Fruit fly (Drosophila melanogaster) whole organism, embryonic: Measurements from ENCODE around the gene Cpr73D.

ENCODE experiments used
- CG10979 ChIP-seq: fragments of 200-800 bp; sonication (Bioruptor generic); optimal IDR thresholded peaks from 2 replicates; lab custom pipeline; 2018; ENCODE audit warnings: missing biosample characterization, mild to moderate bottlenecking, missing genetic modification characterization, moderate library complexity
- CG11085 ChIP-seq: fragments of 200-800 bp; sonication (Bioruptor generic); IDR thresholded peaks from 2 replicates; pipeline ENCODE4 v1.3.6; 2022; ENCODE audit warnings: missing biosample characterization, missing genetic modification characterization
- CG11504 ChIP-seq: fragments of 200-800 bp; sonication (Bioruptor generic); optimal IDR thresholded peaks from 3 replicates; lab custom pipeline; 2019; ENCODE audit warnings: missing biosample characterization, mild to moderate bottlenecking, missing genetic modification characterization, moderate library complexity
- CG12155 ChIP-seq: fragments of 200-800 bp; sonication (Bioruptor generic); optimal IDR thresholded peaks from 3 replicates; lab custom pipeline; 2016; ENCODE audit warnings: missing biosample characterization, missing genetic modification characterization
- CG13424 ChIP-seq: fragments of 200-800 bp; sonication (Bioruptor generic); optimal IDR thresholded peaks from 2 replicates; lab custom pipeline; 2019; ENCODE audit warnings: missing biosample characterization, mild to moderate bottlenecking, missing genetic modification characterization, moderate library complexity
- CG13624 ChIP-seq: fragments of 200-800 bp; sonication (Bioruptor generic); optimal IDR thresholded peaks from 2 replicates; lab custom pipeline; 2016; ENCODE audit warnings: missing biosample characterization, missing genetic modification characterization
- CG13894 ChIP-seq: fragments of 200-800 bp; sonication (Bioruptor generic); optimal IDR thresholded peaks from 3 replicates; lab custom pipeline; 2018; ENCODE audit warnings: missing biosample characterization, mild to moderate bottlenecking, missing genetic modification characterization, moderate library complexity
- CG31441 ChIP-seq: fragments of 200-800 bp; sonication (Bioruptor generic); IDR thresholded peaks from 2 replicates; pipeline ENCODE4 v1.3.6; 2022; ENCODE audit warnings: missing biosample characterization, missing genetic modification characterization
- CG9797 ChIP-seq: fragments of 200-800 bp; sonication (Bioruptor generic); optimal IDR thresholded peaks from 3 replicates; lab custom pipeline; 2018; ENCODE audit warnings: missing biosample characterization, mild to moderate bottlenecking, missing genetic modification characterization
- CG9932 ChIP-seq: fragments of 200-800 bp; sonication (Bioruptor generic); IDR thresholded peaks from 2 replicates; pipeline ENCODE4 v1.3.6; 2022; ENCODE audit warnings: missing biosample characterization, missing genetic modification characterization
- Doc2 ChIP-seq: fragments of 200-800 bp; sonication (Bioruptor generic); IDR thresholded peaks from 2 replicates; pipeline ENCODE4 v1.3.6; 2022; ENCODE audit warnings: missing biosample characterization, missing genetic modification characterization
- Fer2 ChIP-seq: fragments of 200-800 bp; sonication (Bioruptor generic); optimal IDR thresholded peaks from 2 replicates; lab custom pipeline; 2018; ENCODE audit warnings: missing biosample characterization, mild to moderate bottlenecking, missing genetic modification characterization, moderate library complexity
- HHEX ChIP-seq: fragments of 200-800 bp; sonication (Bioruptor generic); optimal IDR thresholded peaks from 3 replicates; lab custom pipeline; 2017; ENCODE audit warnings: missing biosample characterization, mild to moderate bottlenecking, missing genetic modification characterization, missing genetic modification reagents
- Jarid2 ChIP-seq: fragments of 200-800 bp; sonication (Bioruptor generic); optimal IDR thresholded peaks from 3 replicates; lab custom pipeline; 2017; ENCODE audit warnings: mild to moderate bottlenecking, missing biosample characterization, missing genetic modification reagents, missing genetic modification characterization
- NC2α ChIP-seq: fragments of 200-800 bp; sonication (Bioruptor generic); optimal IDR thresholded peaks from 2 replicates; lab custom pipeline; 2016; ENCODE audit warnings: missing biosample characterization, missing genetic modification characterization
- Nf-YA ChIP-seq: fragments of 200-800 bp; sonication (Bioruptor generic); IDR thresholded peaks from 2 replicates; pipeline ENCODE4 v1.3.6; 2022; ENCODE audit warnings: missing biosample characterization, missing genetic modification characterization
- Oli ChIP-seq: fragments of 200-800 bp; sonication (Bioruptor generic); optimal IDR thresholded peaks from 2 replicates; lab custom pipeline; 2018; ENCODE audit warnings: missing biosample characterization, mild to moderate bottlenecking, missing genetic modification characterization, moderate library complexity
- Rx ChIP-seq: fragments of 200-800 bp; sonication (Bioruptor generic); IDR thresholded peaks from 2 replicates; pipeline ENCODE4 v1.3.6; 2022; ENCODE audit warnings: missing biosample characterization, missing genetic modification characterization
- Tbp ChIP-seq: fragments of >200 bp; optimal IDR thresholded peaks from 2 replicates; lab custom pipeline; 2018; ENCODE audit warnings: missing biosample characterization, missing genetic modification characterization
- btn ChIP-seq: fragments of 200-800 bp; sonication (Bioruptor generic); optimal IDR thresholded peaks from 2 replicates; lab custom pipeline; 2016; ENCODE audit warnings: missing biosample characterization, missing genetic modification characterization
- corto ChIP-seq: fragments of 200-800 bp; sonication (Bioruptor generic); optimal IDR thresholded peaks from 2 replicates; lab custom pipeline; 2016; ENCODE audit warnings: missing biosample characterization, mild to moderate bottlenecking, missing genetic modification characterization, moderate library complexity
- danr ChIP-seq: fragments of 200-800 bp; sonication (Bioruptor generic); IDR thresholded peaks from 2 replicates; pipeline ENCODE4 v1.3.6; 2022; ENCODE audit warnings: missing biosample characterization, missing genetic modification characterization
- fd96Cb ChIP-seq: fragments of 200-800 bp; sonication (Bioruptor generic); optimal IDR thresholded peaks from 2 replicates; lab custom pipeline; 2018; ENCODE audit warnings: missing biosample characterization, mild to moderate bottlenecking, missing genetic modification characterization, moderate library complexity
- gcm ChIP-seq: fragments of 200-800 bp; sonication (Bioruptor generic); optimal IDR thresholded peaks from 2 replicates; lab custom pipeline; 2019; ENCODE audit warnings: missing biosample characterization, mild to moderate bottlenecking, missing genetic modification characterization, moderate library complexity
- grn ChIP-seq: fragments of 200-800 bp; sonication (Bioruptor generic); optimal IDR thresholded peaks from 3 replicates; lab custom pipeline; 2017; ENCODE audit warnings: missing biosample characterization, missing genetic modification characterization
- gro ChIP-seq: fragments of 200-800 bp; sonication (Bioruptor generic); optimal IDR thresholded peaks from 2 replicates; lab custom pipeline; 2016; ENCODE audit warnings: missing biosample characterization, missing genetic modification characterization
- hb ChIP-seq: fragments of 200-800 bp; sonication (Bioruptor generic); IDR thresholded peaks from 3 replicates; pipeline ENCODE4 v1.3.6; 2022; ENCODE audit warnings: missing biosample characterization, missing genetic modification characterization; ENCODE audit not compliant: partially characterized antibody
- hth ChIP-seq: fragments of >200 bp; optimal IDR thresholded peaks from 2 replicates; lab custom pipeline; 2017; ENCODE audit warnings: inconsistent platforms
- jigr1 ChIP-seq: fragments of 200-800 bp; sonication (Bioruptor generic); IDR thresholded peaks from 3 replicates; pipeline ENCODE4 v1.3.6; 2022; ENCODE audit warnings: missing biosample characterization, missing genetic modification characterization
- kah ChIP-seq: fragments of 200-800 bp; sonication (Bioruptor generic); optimal IDR thresholded peaks from 2 replicates; lab custom pipeline; 2018; ENCODE audit warnings: missing biosample characterization, mild to moderate bottlenecking, missing genetic modification characterization
- klu ChIP-seq: fragments of 200-800 bp; sonication (Bioruptor generic); IDR thresholded peaks from 2 replicates; pipeline ENCODE4 v1.3.6; 2022; ENCODE audit warnings: missing biosample characterization, missing genetic modification characterization
- lbe ChIP-seq: fragments of 200-800 bp; sonication (Bioruptor generic); optimal IDR thresholded peaks from 2 replicates; lab custom pipeline; 2016; ENCODE audit warnings: missing biosample characterization, mild to moderate bottlenecking, missing genetic modification characterization
- lola ChIP-seq, 3 experiments: fragments of >200 bp in 2 of 3; fragments of 200-800 bp in 1 of 3; sonication (Bioruptor generic) in 1 of 3; optimal IDR thresholded peaks; 2 replicates each; lab custom pipeline; 2017 to 2019; ENCODE audit warnings: missing biosample characterization in 3 of 3, missing genetic modification characterization in 3 of 3, mild to moderate bottlenecking in 1 of 3, moderate library complexity in 1 of 3
- nerfin-1 ChIP-seq: fragments of 200-800 bp; sonication (Bioruptor generic); optimal IDR thresholded peaks from 3 replicates; lab custom pipeline; 2019; ENCODE audit warnings: missing biosample characterization, mild to moderate bottlenecking, missing genetic modification characterization, moderate library complexity
- nmo ChIP-seq: fragments of 200-800 bp; sonication (Bioruptor generic); optimal IDR thresholded peaks from 2 replicates; lab custom pipeline; 2018; ENCODE audit warnings: missing biosample characterization, mild to moderate bottlenecking, missing genetic modification characterization, moderate library complexity
- nom ChIP-seq: fragments of 200-800 bp; sonication (Bioruptor generic); optimal IDR thresholded peaks from 2 replicates; lab custom pipeline; 2017; ENCODE audit warnings: missing biosample characterization, missing genetic modification characterization, mild to moderate bottlenecking, moderate library complexity, missing genetic modification reagents
- pb ChIP-seq: fragments of 200-800 bp; sonication (Bioruptor generic); optimal IDR thresholded peaks from 3 replicates; lab custom pipeline; 2016; ENCODE audit warnings: missing biosample characterization, missing genetic modification characterization
- peb ChIP-seq: fragments of 200-800 bp; sonication (Bioruptor generic); IDR thresholded peaks from 2 replicates; pipeline ENCODE4 v1.3.6; 2022; ENCODE audit warnings: missing biosample characterization, missing genetic modification characterization
- rib ChIP-seq: fragments of 200-800 bp; sonication (Bioruptor generic); IDR thresholded peaks from 2 replicates; pipeline ENCODE4 v1.3.6; 2022; ENCODE audit warnings: missing biosample characterization, missing genetic modification characterization
- salm ChIP-seq: fragments of 200-800 bp; sonication (Bioruptor generic); optimal IDR thresholded peaks from 2 replicates; lab custom pipeline; 2018; ENCODE audit warnings: missing biosample characterization, mild to moderate bottlenecking, missing genetic modification characterization
- sd ChIP-seq: fragments of 200-800 bp; sonication (Bioruptor generic); optimal IDR thresholded peaks from 3 replicates; lab custom pipeline; 2018; ENCODE audit warnings: missing biosample characterization, mild to moderate bottlenecking, missing genetic modification characterization, moderate library complexity
- shn ChIP-seq: fragments of 200-800 bp; sonication (Bioruptor generic); optimal IDR thresholded peaks from 3 replicates; lab custom pipeline; 2016; ENCODE audit warnings: missing biosample characterization, missing genetic modification characterization
- ttk ChIP-seq: fragments of 200-800 bp; sonication (Bioruptor generic); IDR thresholded peaks from 2 replicates; pipeline ENCODE4 v2.1.2; 2022; ENCODE audit warnings: missing biosample characterization, missing genetic modification characterization
- vnd ChIP-seq: fragments of 200-800 bp; sonication (Bioruptor generic); IDR thresholded peaks from 3 replicates; pipeline ENCODE4 v1.3.6; 2022; ENCODE audit warnings: missing biosample characterization, missing genetic modification characterization; ENCODE audit not compliant: partially characterized antibody

The Cpr73D gene

DNA sequence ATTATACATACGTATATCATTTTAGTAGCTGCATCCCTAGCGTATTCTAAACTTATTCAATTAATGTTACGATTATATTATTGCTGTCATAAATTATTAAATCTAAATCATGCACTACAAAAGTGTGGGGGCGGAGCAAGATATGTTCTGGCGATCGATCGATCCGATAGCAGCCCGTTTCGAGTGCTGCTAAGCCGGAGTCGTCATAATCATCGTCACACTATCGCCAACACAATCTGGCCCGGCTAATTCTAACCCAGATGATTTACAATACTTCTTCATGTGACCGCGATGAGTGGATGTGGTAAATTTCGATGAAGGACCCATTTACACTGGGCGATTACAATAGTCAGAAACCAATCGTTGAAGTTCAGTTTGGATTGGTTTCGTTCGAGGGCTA is 37.3 kb upstream of the Cpr73D start (continued):
- no peak for TF ChIP-seq fd96Cb (tag; lab: Kevin White, UChicago)
- TF ChIP-seq gcm = no peak
- no peak for TF ChIP-seq lola (GFP tag; optimal IDR thresholded peaks at IDR 0.05; lab: Kevin White, UChicago)
- TF ChIP-seq jigr1 = no peak
- TF ChIP-seq NC2α (GFP tag; lab: Kevin White, UChicago) = no peak
- TF ChIP-seq Oli = no peak
- TF ChIP-seq shn (GFP tag; lab: Kevin White, UChicago) = no peak
- no peak for TF ChIP-seq klu (GFP tag; lab: Robert Waterston, UW)
- no peak for TF ChIP-seq nerfin-1 (tag; lab: Kevin White, UChicago)
- TF ChIP-seq CG11504 (tag; lab: Kevin White, UChicago) = no peak
- TF ChIP-seq lbe (GFP tag; lab: Kevin White, UChicago) = no peak
- TF ChIP-seq rib (GFP tag; lab: Robert Waterston, UW) = no peak
- TF ChIP-seq CG9797 (GFP tag; lab: Kevin White, UChicago) = no peak
- no peak for TF ChIP-seq Jarid2 (GFP tag; lab: Kevin White, UChicago)
- no peak for TF ChIP-seq nom
- TF ChIP-seq Doc2 = no peak
- TF ChIP-seq CG31441 (GFP tag; lab: Robert Waterston, UW) = no peak
- no peak for TF ChIP-seq CG12155 (GFP tag; lab: Kevin White, UChicago)
- peak; percentile 91 for TF ChIP-seq grn
- TF ChIP-seq ttk = no peak
- no peak for TF ChIP-seq hth (lab: Kevin White, UChicago)
- no peak for TF ChIP-seq CG13624
- TF ChIP-seq CG10979 (tag; lab: Kevin White, UChicago) = no peak
- TF ChIP-seq pb = no peak
- TF ChIP-seq nmo = no peak
- TF ChIP-seq CG9932 (GFP tag; lab: Robert Waterston, UW) = no peak
- no peak for TF ChIP-seq kah (GFP tag; lab: Kevin White, UChicago)
- TF ChIP-seq CG13424 (tag; lab: Kevin White, UChicago) = no peak
- no peak for TF ChIP-seq Tbp (GFP tag; lab: Kevin White, UChicago)
- peak; percentile 9 for TF ChIP-seq salm
- no peak for TF ChIP-seq Rx (GFP tag; lab: Robert Waterston, UW)
- peak; percentile 21 for TF ChIP-seq gro (GFP tag; lab: Kevin White, UChicago)
- TF ChIP-seq btn (GFP tag; lab: Kevin White, UChicago) = no peak
- no peak for TF ChIP-seq corto
- TF ChIP-seq CG11085 (GFP tag; lab: Robert Waterston, UW) = no peak
- TF ChIP-seq peb (GFP tag; lab: Robert Waterston, UW) = no peak
- TF ChIP-seq vnd = peak; percentile 22; the same call in 1 of the 3 replicates
- TF ChIP-seq danr = no peak
- no peak for TF ChIP-seq Nf-YA (GFP tag; lab: Robert Waterston, UW)
- no peak for TF ChIP-seq hb (GFP tag; lab: Robert Waterston, UW)
- no peak for TF ChIP-seq Fer2 (tag; lab: Kevin White, UChicago)
- no peak for TF ChIP-seq sd (tag; lab: Kevin White, UChicago)
- no peak for TF ChIP-seq CG13894 (tag; lab: Kevin White, UChicago)
- no peak for TF ChIP-seq HHEX (GFP tag; lab: Kevin White, UChicago)
